Fruit fly (Drosophila melanogaster): ENCODE measurements around the gene CanA1.

CanA1 gene

dm6 chr3R:31016715-31017114 lies 22.5 kb upstream of the CanA1 start, which contains the start of gene 5-HT7 (continued):
- TF ChIP-seq Aef1 (GFP tag; IDR thresholded peaks at IDR 0.05) (no peak), CG6175 (GFP tag; IDR thresholded peaks at IDR 0.05) (no peak), mam (GFP tag; optimal IDR thresholded peaks at IDR 0.05) (no peak), Med (GFP tag) (peak; percentile 76), CG18599 (GFP tag; optimal IDR thresholded peaks at IDR 0.05) (peak; percentile 5), CG6854 (GFP tag; optimal IDR thresholded peaks at IDR 0.05) (no peak), mirr (GFP tag; optimal IDR thresholded peaks at IDR 0.05) (peak; percentile 20), Lpt (GFP tag; optimal IDR thresholded peaks at IDR 0.05) (no peak), phol (tag; optimal IDR thresholded peaks at IDR 0.05) (no peak), caup (GFP tag; optimal IDR thresholded peaks at IDR 0.05; ENCODE audit: severe bottlenecking) (no peak), CG32532 (GFP tag; IDR thresholded peaks at IDR 0.05) (peak; percentile 19; the same call in 1 of the 2 replicates), CG7271 (tag; optimal IDR thresholded peaks at IDR 0.05) (no peak), CG1832 (GFP tag; optimal IDR thresholded peaks at IDR 0.05) (no peak), Doc2 (GFP tag; IDR thresholded peaks at IDR 0.05) (no peak), jigr1 (GFP tag; IDR thresholded peaks at IDR 0.05) (no peak), dimm (GFP tag; IDR thresholded peaks at IDR 0.05) (no peak), ac (GFP tag; optimal IDR thresholded peaks at IDR 0.05) (no peak), sens (GFP tag) (peak; percentile 62), ken (GFP tag; IDR thresholded peaks at IDR 0.05) (no peak), wdn (GFP tag; IDR thresholded peaks at IDR 0.05) (no peak), zen2 (GFP tag; IDR thresholded peaks at IDR 0.05; ENCODE audit: partially characterized antibody) (peak; percentile 73; the same call in 2 of the 3 replicates), zf30C (GFP tag; optimal IDR thresholded peaks at IDR 0.05) (no peak), MESR4 (GFP tag; optimal IDR thresholded peaks at IDR 0.05) (no peak), CG10321 (GFP tag; IDR thresholded peaks at IDR 0.05) (no peak), fd3F (GFP tag; optimal IDR thresholded peaks at IDR 0.05) (no peak), bigmax (GFP tag; optimal IDR thresholded peaks at IDR 0.05) (no peak), CG4730 (GFP tag; IDR thresholded peaks at IDR 0.05) (no peak), Asciz (GFP tag; optimal IDR thresholded peaks at IDR 0.05) (no peak), CG7786 (GFP tag; optimal IDR thresholded peaks at IDR 0.05) (no peak), D19A (tag; optimal IDR thresholded peaks at IDR 0.05) (no peak), tna (GFP tag; IDR thresholded peaks at IDR 0.05; ENCODE audit: partially characterized antibody) (no peak), CG9876 (GFP tag; optimal IDR thresholded peaks at IDR 0.05) (no peak), CG11093 (GFP tag; IDR thresholded peaks at IDR 0.05) (no peak), CG13424 (tag; optimal IDR thresholded peaks at IDR 0.05) (no peak), Sry-δ (GFP tag; optimal IDR thresholded peaks at IDR 0.05) (no peak), ap (GFP tag; IDR thresholded peaks at IDR 0.05) (no peak), pfk (GFP tag; optimal IDR thresholded peaks at IDR 0.05) (no peak), so (GFP tag; IDR thresholded peaks at IDR 0.05) (0 out of 3 replicates have a peak, but pooled peaks have one; percentile 18), btn (GFP tag; optimal IDR thresholded peaks at IDR 0.05) (no peak), CG30020 (tag; optimal IDR thresholded peaks at IDR 0.05) (no peak), ranshi (GFP tag; IDR thresholded peaks at IDR 0.05) (peak; percentile 11; the same call in 1 of the 2 replicates), pan (optimal IDR thresholded peaks at IDR 0.05) (no peak), pan (GFP tag; optimal IDR thresholded peaks at IDR 0.05 in 1 of 2, IDR thresholded peaks at IDR 0.05 in 1 of 2) (no peak), tup (GFP tag; optimal IDR thresholded peaks at IDR 0.05) (no peak), CTCF (GFP tag; optimal IDR thresholded peaks at IDR 0.05) (no peak), CG10209 (GFP tag; optimal IDR thresholded peaks at IDR 0.05) (no peak), CG16815 (GFP tag; optimal IDR thresholded peaks at IDR 0.05) (no peak), Dref (GFP tag; IDR thresholded peaks at IDR 0.05) (no peak), chif (GFP tag; optimal IDR thresholded peaks at IDR 0.05) (no peak), da (GFP tag; optimal IDR thresholded peaks at IDR 0.05) (no peak), CG15514 (GFP tag; optimal IDR thresholded peaks at IDR 0.05) (no peak), cas (GFP tag; IDR thresholded peaks at IDR 0.05) (no peak), crol (GFP tag; IDR thresholded peaks at IDR 0.05) (peak; percentile 57; the same call in 1 of the 2 replicates)

Data from whole organism, embryonic.